Worm (Caenorhabditis elegans): Measurements from ENCODE around the gene ech-8.

Gene ech-8

ce11 chrIV:10252350-10252792, 13.4 kb upstream of the ech-8 start:
- TF ChIP-seq unc-62 (GFP tag; optimal IDR thresholded peaks at IDR 0.05) = no peak

ce11 chrIV:10251764-10252163, 12.8 kb upstream of the ech-8 start:
- TF ChIP-seq unc-62 (GFP tag; optimal IDR thresholded peaks at IDR 0.05) = no peak

- TF ChIP-seq unc-62 (GFP tag; optimal IDR thresholded peaks at IDR 0.05) = no peak
Observed at ce11 chrIV:10251261-10251660, 12.3 kb upstream of the ech-8 start.

- no peak for TF ChIP-seq unc-62 (GFP tag; optimal IDR thresholded peaks at IDR 0.05)
Observed at ce11 chrIV:10250577-10251075, 11.7 kb upstream of the ech-8 start, which contains the start of gene daf-14. daf-14 (plus strand) TSS chrIV:10250627.

- no peak for TF ChIP-seq unc-62 (GFP tag; optimal IDR thresholded peaks at IDR 0.05)
Observed at ce11 chrIV:10245666-10246210, 6.8 kb upstream of the ech-8 start, which contains the start of gene F01G10.10. F01G10.10 (plus strand) TSS chrIV:10246160.

- no peak for TF ChIP-seq unc-62 (GFP tag; optimal IDR thresholded peaks at IDR 0.05)
Observed at ce11 chrIV:10243276-10243675, 4.3 kb upstream of the ech-8 start, which contains the start of gene tkt-1. tkt-1 (plus strand) TSS chrIV:10243612.

- no peak for TF ChIP-seq unc-62 (GFP tag; optimal IDR thresholded peaks at IDR 0.05)
Observed at ce11 chrIV:10242458-10243123, 3.6 kb upstream of the ech-8 start.

ce11 chrIV:10241659-10242058, 2.7 kb upstream of the ech-8 start, which contains the start of gene lipl-7:
lipl-7 (minus strand) TSS chrIV:10241823.
- TF ChIP-seq unc-62 (GFP tag; optimal IDR thresholded peaks at IDR 0.05) = no peak

- TF ChIP-seq unc-62 (GFP tag; optimal IDR thresholded peaks at IDR 0.05) = no peak
Observed at ce11 chrIV:10236106-10236505, 2.9 kb downstream of the ech-8 start.

- TF ChIP-seq unc-62 (GFP tag; optimal IDR thresholded peaks at IDR 0.05) = no peak
Observed at ce11 chrIV:10235279-10235829, 3.6 kb downstream of the ech-8 start, which contains the start of gene ech-9. ech-9 (minus strand) TSS chrIV:10235329.

- TF ChIP-seq unc-62 (GFP tag; optimal IDR thresholded peaks at IDR 0.05) = no peak
Observed at ce11 chrIV:10232456-10232855, 6.5 kb downstream of the ech-8 start, which contains the start of gene F01G10.4. F01G10.4 (minus strand) TSS chrIV:10232556.

- no peak for TF ChIP-seq unc-62 (GFP tag; optimal IDR thresholded peaks at IDR 0.05)
Observed at ce11 chrIV:10230971-10231370, 8.0 kb downstream of the ech-8 start, which contains the start of gene F01G10.5. F01G10.5 (minus strand) TSS chrIV:10231071.

- no peak for TF ChIP-seq unc-62 (GFP tag; optimal IDR thresholded peaks at IDR 0.05)
Observed at ce11 chrIV:10227534-10227933, 11.4 kb downstream of the ech-8 start, which contains the start of gene F01G10.6. F01G10.6 (minus strand) TSS chrIV:10227634.

ce11 chrIV:10223723-10224122, 15.3 kb downstream of the ech-8 start, which contains the start of gene nas-12:
nas-12 (plus strand) TSS chrIV:10224023.
- no peak for TF ChIP-seq unc-62 (GFP tag; optimal IDR thresholded peaks at IDR 0.05)

- no peak for TF ChIP-seq unc-62 (GFP tag; optimal IDR thresholded peaks at IDR 0.05)
Observed at ce11 chrIV:10222122-10222589, 16.8 kb downstream of the ech-8 start, which contains the start of gene C24F3.2. C24F3.2 (plus strand) TSS chrIV:10222539.

- TF ChIP-seq unc-62 (GFP tag; optimal IDR thresholded peaks at IDR 0.05) = no peak
Observed at ce11 chrIV:10221187-10221586, 17.8 kb downstream of the ech-8 start, which contains the start of gene tram-1. tram-1 (minus strand) TSS chrIV:10221287.

All from whole organism, dauer.